Worm (Caenorhabditis elegans): ENCODE results near the gene ZK813.5.

DNA sequence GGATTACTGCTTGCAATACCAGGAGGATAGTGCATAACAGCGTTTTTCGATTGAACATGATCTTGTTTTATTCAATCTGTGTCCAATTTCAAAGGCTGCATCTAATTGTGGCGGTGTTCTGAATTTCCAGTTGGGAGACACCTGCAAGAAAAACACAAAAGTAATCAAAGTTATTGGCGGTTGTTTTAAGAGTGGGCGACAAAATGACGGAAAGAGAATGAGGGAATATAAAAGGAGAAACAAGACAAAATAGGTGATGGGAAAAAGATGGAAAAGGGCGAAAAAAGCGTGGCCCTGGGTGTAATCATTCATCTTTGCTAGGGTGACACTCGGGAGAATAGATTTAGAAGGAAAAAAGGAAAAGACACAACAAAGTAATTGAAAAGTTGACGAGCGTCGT is 14.8 kb upstream of the ZK813.5 start, which contains the start of the genes ZK377.15 and sax-3:
- TF ChIP-seq lin-13 (GFP tag; optimal IDR thresholded peaks at IDR 0.05) (no peak), sma-3 (GFP tag; optimal IDR thresholded peaks at IDR 0.05) (no peak), nhr-10 (tag; optimal IDR thresholded peaks at IDR 0.05) (no peak), fos-1 (tag; optimal IDR thresholded peaks at IDR 0.05) (no peak), lsy-2 (tag; optimal IDR thresholded peaks at IDR 0.05) (no peak), nhr-237 (tag; optimal IDR thresholded peaks at IDR 0.05) (no peak)
